Fruit fly (Drosophila melanogaster) whole organism, embryonic: Measurements from ENCODE around the gene Cp190.

ENCODE experiments used
- Abd-B ChIP-seq: fragments of 200-800 bp; sonication (Bioruptor generic); optimal IDR thresholded peaks from 2 replicates; lab custom pipeline; 2018; ENCODE audit warnings: missing biosample characterization, mild to moderate bottlenecking, missing genetic modification characterization, moderate library complexity
- Adf1 ChIP-seq: fragments of 200-800 bp; sonication (Bioruptor generic); IDR thresholded peaks from 2 replicates; pipeline ENCODE4 v1.3.6; 2022; ENCODE audit warnings: missing biosample characterization, missing genetic modification characterization
- CG10431 ChIP-seq: fragments of 200-800 bp; sonication (Bioruptor generic); optimal IDR thresholded peaks from 3 replicates; lab custom pipeline; 2018; ENCODE audit warnings: missing biosample characterization, mild to moderate bottlenecking, missing genetic modification characterization
- CG10565 ChIP-seq: fragments of 200-800 bp; sonication (Bioruptor generic); optimal IDR thresholded peaks from 3 replicates; lab custom pipeline; 2016; ENCODE audit warnings: missing biosample characterization, mild to moderate bottlenecking, missing genetic modification characterization
- CG11456 ChIP-seq: fragments of 200-800 bp; sonication (Bioruptor generic); IDR thresholded peaks from 3 replicates; pipeline ENCODE4 v1.3.6; 2022; ENCODE audit warnings: missing biosample characterization, missing genetic modification characterization
- CG12071 ChIP-seq: fragments of 200-800 bp; sonication (Bioruptor generic); optimal IDR thresholded peaks from 3 replicates; lab custom pipeline; 2018; ENCODE audit warnings: missing biosample characterization, mild to moderate bottlenecking, missing genetic modification characterization
- CG12236 ChIP-seq: fragments of 200-800 bp; sonication (Bioruptor generic); optimal IDR thresholded peaks from 2 replicates; lab custom pipeline; 2016; ENCODE audit warnings: missing biosample characterization, missing genetic modification characterization
- CG1647 ChIP-seq: fragments of 200-800 bp; sonication (Bioruptor generic); optimal IDR thresholded peaks from 3 replicates; lab custom pipeline; 2016; ENCODE audit warnings: missing biosample characterization, missing genetic modification characterization
- CG18619 ChIP-seq: fragments of 200-800 bp; sonication (Bioruptor generic); optimal IDR thresholded peaks from 3 replicates; lab custom pipeline; 2017; ENCODE audit warnings: missing biosample characterization, mild to moderate bottlenecking, missing genetic modification characterization
- CG2678 ChIP-seq: fragments of 200-800 bp; sonication (Bioruptor generic); optimal IDR thresholded peaks from 3 replicates; lab custom pipeline; 2019; ENCODE audit warnings: missing biosample characterization, mild to moderate bottlenecking, missing genetic modification characterization, moderate library complexity
- CG3838 ChIP-seq: fragments of 200-800 bp; sonication (Bioruptor generic); optimal IDR thresholded peaks from 3 replicates; lab custom pipeline; 2016; ENCODE audit warnings: missing biosample characterization, missing genetic modification characterization
- CG7357 ChIP-seq: fragments of 200-800 bp; sonication (Bioruptor generic); IDR thresholded peaks from 3 replicates; pipeline ENCODE4 v1.3.6; 2022; ENCODE audit warnings: missing biosample characterization, missing genetic modification characterization
- CG7928 ChIP-seq: fragments of 200-800 bp; sonication (Bioruptor generic); optimal IDR thresholded peaks from 2 replicates; lab custom pipeline; 2017; ENCODE audit warnings: missing biosample characterization, mild to moderate bottlenecking, missing genetic modification characterization
- CG9876 ChIP-seq: fragments of 200-800 bp; sonication (Bioruptor generic); optimal IDR thresholded peaks from 2 replicates; lab custom pipeline; 2016; ENCODE audit warnings: missing biosample characterization, missing genetic modification characterization
- CHES-1-like ChIP-seq: fragments of 200-800 bp; sonication (Bioruptor generic); optimal IDR thresholded peaks from 2 replicates; lab custom pipeline; 2016; ENCODE audit warnings: missing biosample characterization, missing genetic modification characterization
- CTCF ChIP-seq: fragments of 200-800 bp; sonication (Bioruptor generic); optimal IDR thresholded peaks from 2 replicates; lab custom pipeline; 2017; ENCODE audit warnings: missing biosample characterization, mild to moderate bottlenecking, missing genetic modification characterization, moderate library complexity
- D19B ChIP-seq: fragments of 200-800 bp; sonication (Bioruptor generic); optimal IDR thresholded peaks from 2 replicates; lab custom pipeline; 2017; ENCODE audit warnings: missing biosample characterization, mild to moderate bottlenecking, missing genetic modification characterization
- Dad ChIP-seq: fragments of 200-800 bp; sonication (Bioruptor generic); optimal IDR thresholded peaks from 3 replicates; lab custom pipeline; 2016; ENCODE audit warnings: missing biosample characterization, missing genetic modification characterization
- Dek ChIP-seq: fragments of 200-800 bp; sonication (Bioruptor generic); optimal IDR thresholded peaks from 3 replicates; lab custom pipeline; 2019; ENCODE audit warnings: missing biosample characterization, mild to moderate bottlenecking, missing genetic modification characterization, moderate library complexity
- Gsc ChIP-seq: fragments of 200-800 bp; sonication (Bioruptor generic); IDR thresholded peaks from 2 replicates; pipeline ENCODE4 v1.3.6; 2022; ENCODE audit warnings: missing biosample characterization, missing genetic modification characterization
- Hr39 ChIP-seq: fragments of >200 bp; optimal IDR thresholded peaks from 2 replicates; lab custom pipeline; 2017
- Hr78 ChIP-seq, 2 experiments: fragments of 200-800 bp in 1 of 2; fragments of >200 bp in 1 of 2; sonication (Bioruptor generic) in 1 of 2; optimal IDR thresholded peaks; 2 replicates each; lab custom pipeline; 2017 to 2019; ENCODE audit warnings: missing biosample characterization in 2 of 2, missing genetic modification characterization in 2 of 2, mild to moderate bottlenecking in 1 of 2, moderate library complexity in 1 of 2
- Jarid2 ChIP-seq: fragments of 200-800 bp; sonication (Bioruptor generic); optimal IDR thresholded peaks from 3 replicates; lab custom pipeline; 2017; ENCODE audit warnings: mild to moderate bottlenecking, missing biosample characterization, missing genetic modification reagents, missing genetic modification characterization
- Max ChIP-seq: fragments of 200-800 bp; sonication (Bioruptor generic); optimal IDR thresholded peaks from 2 replicates; lab custom pipeline; 2016; ENCODE audit warnings: missing biosample characterization, mild to moderate bottlenecking, missing genetic modification characterization
- Myb ChIP-seq: fragments of 200-800 bp; sonication (Bioruptor generic); optimal IDR thresholded peaks from 2 replicates; lab custom pipeline; 2016; ENCODE audit warnings: missing biosample characterization, missing genetic modification characterization
- NC2α ChIP-seq: fragments of 200-800 bp; sonication (Bioruptor generic); optimal IDR thresholded peaks from 2 replicates; lab custom pipeline; 2016; ENCODE audit warnings: missing biosample characterization, missing genetic modification characterization
- Oaz ChIP-seq: fragments of 200-800 bp; sonication (Bioruptor generic); IDR thresholded peaks from 2 replicates; pipeline ENCODE4 v1.3.6; 2022; ENCODE audit warnings: missing biosample characterization, missing genetic modification characterization
- Side ChIP-seq: fragments of 200-800 bp; sonication (Bioruptor generic); optimal IDR thresholded peaks from 2 replicates; lab custom pipeline; 2016; ENCODE audit warnings: missing biosample characterization, missing genetic modification characterization
- TFAM ChIP-seq: fragments of 200-800 bp; sonication (Bioruptor generic); optimal IDR thresholded peaks from 2 replicates; lab custom pipeline; 2017; ENCODE audit warnings: missing biosample characterization, missing genetic modification characterization, inconsistent platforms
- ac ChIP-seq: fragments of 200-800 bp; sonication (Bioruptor generic); optimal IDR thresholded peaks from 3 replicates; lab custom pipeline; 2017; ENCODE audit warnings: missing biosample characterization, mild to moderate bottlenecking, missing genetic modification characterization
- bcd ChIP-seq: fragments of 200-800 bp; sonication (Bioruptor generic); optimal IDR thresholded peaks from 2 replicates; lab custom pipeline; 2017; ENCODE audit warnings: missing biosample characterization, mild to moderate bottlenecking, missing genetic modification characterization
- chinmo ChIP-seq: fragments of 200-800 bp; sonication (Bioruptor generic); IDR thresholded peaks from 4 replicates; pipeline ENCODE4 v1.3.6; 2022; ENCODE audit warnings: missing biosample characterization, missing genetic modification characterization; ENCODE audit not compliant: partially characterized antibody
- corto ChIP-seq: fragments of 200-800 bp; sonication (Bioruptor generic); optimal IDR thresholded peaks from 2 replicates; lab custom pipeline; 2016; ENCODE audit warnings: missing biosample characterization, mild to moderate bottlenecking, missing genetic modification characterization, moderate library complexity
- croc ChIP-seq: fragments of 200-800 bp; sonication (Bioruptor generic); conservative IDR thresholded peaks from 3 replicates; pipeline ENCODE4 v1.3.6; 2022; ENCODE audit warnings: missing biosample characterization, missing genetic modification characterization
- crol ChIP-seq: fragments of 200-800 bp; sonication (Bioruptor generic); IDR thresholded peaks from 2 replicates; pipeline ENCODE4 v1.3.6; 2022; ENCODE audit warnings: missing biosample characterization, missing genetic modification characterization
- crp ChIP-seq, 2 experiments: fragments of 200-800 bp; sonication (Bioruptor generic); optimal IDR thresholded peaks; 2 replicates in 1 of 2; 3 replicates in 1 of 2; lab custom pipeline; 2017; ENCODE audit warnings: missing biosample characterization in 2 of 2, missing genetic modification characterization in 2 of 2, mild to moderate bottlenecking in 1 of 2, moderate library complexity in 1 of 2
- gro ChIP-seq: fragments of 200-800 bp; sonication (Bioruptor generic); optimal IDR thresholded peaks from 2 replicates; lab custom pipeline; 2016; ENCODE audit warnings: missing biosample characterization, missing genetic modification characterization
- lbe ChIP-seq: fragments of 200-800 bp; sonication (Bioruptor generic); optimal IDR thresholded peaks from 2 replicates; lab custom pipeline; 2016; ENCODE audit warnings: missing biosample characterization, mild to moderate bottlenecking, missing genetic modification characterization
- lilli ChIP-seq: fragments of 200-800 bp; sonication (Bioruptor generic); optimal IDR thresholded peaks from 3 replicates; lab custom pipeline; 2016; ENCODE audit warnings: missing biosample characterization, missing genetic modification characterization
- lov ChIP-seq, 2 experiments: fragments of 200-800 bp in 1 of 2; fragments of >200 bp in 1 of 2; sonication (Bioruptor generic) in 1 of 2; IDR thresholded peaks in 1 of 2; optimal IDR thresholded peaks in 1 of 2; 2 replicates in 1 of 2; 3 replicates in 1 of 2; pipeline versions ENCODE4 v1.3.6 to Lab custom; 2017 to 2022; ENCODE audit warnings: missing biosample characterization in 1 of 2, missing genetic modification characterization in 1 of 2
- nmo ChIP-seq: fragments of 200-800 bp; sonication (Bioruptor generic); optimal IDR thresholded peaks from 2 replicates; lab custom pipeline; 2018; ENCODE audit warnings: missing biosample characterization, mild to moderate bottlenecking, missing genetic modification characterization, moderate library complexity
- oc ChIP-seq: fragments of 200-800 bp; sonication (Bioruptor generic); optimal IDR thresholded peaks from 2 replicates; lab custom pipeline; 2018; ENCODE audit warnings: missing biosample characterization, mild to moderate bottlenecking, missing genetic modification characterization, moderate library complexity
- onecut ChIP-seq: fragments of 200-800 bp; sonication (Bioruptor generic); IDR thresholded peaks from 2 replicates; pipeline ENCODE4 v1.3.6; 2022; ENCODE audit warnings: missing biosample characterization, missing genetic modification characterization
- rib ChIP-seq: fragments of 200-800 bp; sonication (Bioruptor generic); IDR thresholded peaks from 2 replicates; pipeline ENCODE4 v1.3.6; 2022; ENCODE audit warnings: missing biosample characterization, missing genetic modification characterization
- salm ChIP-seq: fragments of 200-800 bp; sonication (Bioruptor generic); optimal IDR thresholded peaks from 2 replicates; lab custom pipeline; 2018; ENCODE audit warnings: missing biosample characterization, mild to moderate bottlenecking, missing genetic modification characterization
- sens-2 ChIP-seq: fragments of 200-800 bp; sonication (Bioruptor generic); IDR thresholded peaks from 2 replicates; pipeline ENCODE4 v1.3.6; 2022; ENCODE audit warnings: missing biosample characterization, missing genetic modification characterization
- stwl ChIP-seq: fragments of 200-800 bp; sonication (Bioruptor generic); optimal IDR thresholded peaks from 3 replicates; lab custom pipeline; 2018; ENCODE audit warnings: missing biosample characterization, mild to moderate bottlenecking, missing genetic modification characterization, moderate library complexity
- tup ChIP-seq: fragments of 200-800 bp; sonication (Bioruptor generic); optimal IDR thresholded peaks from 2 replicates; lab custom pipeline; 2016; ENCODE audit warnings: missing biosample characterization, mild to moderate bottlenecking, missing genetic modification characterization, moderate library complexity
- wdn ChIP-seq: fragments of 200-800 bp; sonication (Bioruptor generic); IDR thresholded peaks from 2 replicates; pipeline ENCODE4 v1.3.6; 2022; ENCODE audit warnings: missing biosample characterization, missing genetic modification characterization

The Cp190 gene

dm6 chr3R:15277926-15278869 is 3.2 kb upstream of the Cp190 start, which contains the start of the genes MRG15 and Tm1 (continued):
- no peak for TF ChIP-seq lov (optimal IDR thresholded peaks at IDR 0.05; lab: Kevin White, UChicago)
- TF ChIP-seq lov (GFP tag; IDR thresholded peaks at IDR 0.05; lab: Robert Waterston, UW) = no peak
- TF ChIP-seq CG7357 (GFP tag; lab: Robert Waterston, UW) = no peak
- TF ChIP-seq CG1647 = no peak
- no peak for TF ChIP-seq oc (tag; lab: Kevin White, UChicago)
- no peak for TF ChIP-seq Hr78 (GFP tag; optimal IDR thresholded peaks at IDR 0.05; lab: Kevin White, UChicago)
- TF ChIP-seq salm (tag; lab: Kevin White, UChicago) = no peak
- peak; percentile 84 for TF ChIP-seq onecut (GFP tag; lab: Robert Waterston, UW)
- TF ChIP-seq CTCF (GFP tag; lab: Kevin White, UChicago) = no peak
- no peak for TF ChIP-seq CG9876 (GFP tag; lab: Kevin White, UChicago)
- TF ChIP-seq sens-2 = no peak
- TF ChIP-seq rib (GFP tag; lab: Robert Waterston, UW) = no peak
- TF ChIP-seq wdn (GFP tag; lab: Robert Waterston, UW) = no peak
- no peak for TF ChIP-seq CHES-1-like
- no peak for TF ChIP-seq Gsc (GFP tag; lab: Robert Waterston, UW)
- TF ChIP-seq Jarid2 (GFP tag; lab: Kevin White, UChicago) = no peak
- TF ChIP-seq croc (GFP tag; lab: Robert Waterston, UW) = no peak
- TF ChIP-seq tup (GFP tag; lab: Kevin White, UChicago) = no peak
- no peak for TF ChIP-seq CG10431 (GFP tag; lab: Kevin White, UChicago)
- TF ChIP-seq nmo (GFP tag; lab: Kevin White, UChicago) = peak; percentile 9
- no peak for TF ChIP-seq Oaz (GFP tag; lab: Robert Waterston, UW)
- no peak for TF ChIP-seq CG10565
- no peak for TF ChIP-seq Hr39 (lab: Kevin White, UChicago)
- no peak for TF ChIP-seq CG18619
- no peak for TF ChIP-seq CG11456 (GFP tag; lab: Robert Waterston, UW)
- TF ChIP-seq NC2α = no peak
- TF ChIP-seq CG2678 (tag; lab: Kevin White, UChicago) = no peak
- no peak for TF ChIP-seq bcd (GFP tag; lab: Kevin White, UChicago)
- TF ChIP-seq TFAM (GFP tag; lab: Kevin White, UChicago) = no peak
- peak; percentile 19 for TF ChIP-seq stwl
- TF ChIP-seq Adf1 = no peak
- TF ChIP-seq crp (GFP tag; optimal IDR thresholded peaks at IDR 0.05; lab: Kevin White, UChicago) = no peak
- TF ChIP-seq CG7928 = no peak
- no peak for TF ChIP-seq CG3838 (GFP tag; lab: Kevin White, UChicago)
- no peak for TF ChIP-seq crol
- TF ChIP-seq Dek (tag; lab: Kevin White, UChicago) = no peak
- peak; percentile 16 for TF ChIP-seq Dad
- no peak for TF ChIP-seq gro (GFP tag; lab: Kevin White, UChicago)
- no peak for TF ChIP-seq corto (GFP tag; lab: Kevin White, UChicago)
- TF ChIP-seq D19B = peak; percentile 99
- no peak for TF ChIP-seq CG12071 (GFP tag; lab: Kevin White, UChicago)
- no peak for TF ChIP-seq Myb (GFP tag; lab: Kevin White, UChicago)
- no peak for TF ChIP-seq lbe (GFP tag; lab: Kevin White, UChicago)
- no peak for TF ChIP-seq Side (GFP tag; lab: Kevin White, UChicago)
- no peak for TF ChIP-seq ac
- TF ChIP-seq chinmo (GFP tag; lab: Robert Waterston, UW) = peak; percentile 65; the same call in 1 of the 4 replicates
- no peak for TF ChIP-seq CG12236 (GFP tag; lab: Kevin White, UChicago)
- no peak for TF ChIP-seq Max (GFP tag; lab: Kevin White, UChicago)
- peak; percentile 32 for TF ChIP-seq lilli (GFP tag; lab: Kevin White, UChicago)
- TF ChIP-seq Abd-B (GFP tag; lab: Kevin White, UChicago) = peak; percentile 28
